Fruit fly (Drosophila melanogaster): ENCODE results near the gene CG16704.

Gene CG16704

dm6 chr2L:3668451-3668850, 23.9 kb downstream of the CG16704 start, which contains the start of gene Sfp24Ba:
TSS of gene Sfp24Ba (minus strand) at chr2L:3668551.
- TF ChIP-seq CG3163 (GFP tag; optimal IDR thresholded peaks at IDR 0.05) (no peak), zf30C (GFP tag; optimal IDR thresholded peaks at IDR 0.05) (no peak), CG9609 (GFP tag; optimal IDR thresholded peaks at IDR 0.05) (no peak)

DNA sequence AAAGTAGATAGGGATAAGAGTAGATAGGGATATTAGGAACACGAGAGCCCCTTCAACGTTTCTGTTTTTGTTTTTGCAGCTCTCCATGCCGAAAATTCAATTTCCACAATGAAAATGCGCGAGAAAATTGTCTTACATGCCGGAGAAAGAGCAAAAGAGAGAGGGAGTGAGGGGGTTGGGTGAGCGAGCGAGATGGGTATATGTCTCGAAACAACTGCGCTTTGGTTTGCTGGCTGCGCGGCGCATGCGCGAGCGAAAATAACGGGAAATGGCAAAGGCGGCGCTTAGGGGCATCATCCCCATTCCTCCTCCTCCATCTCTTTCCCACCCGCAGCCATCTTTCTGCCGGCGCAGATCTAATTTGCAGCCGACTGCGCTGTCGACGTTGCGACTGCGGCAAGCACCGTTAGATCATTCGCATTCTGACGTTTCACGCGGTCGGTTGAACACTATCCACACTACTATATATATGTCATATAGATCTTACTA, 30.0 kb downstream of the CG16704 start, which contains the start of gene Drgx:
Drgx (plus strand) TSS at position 439 of the 489 bp plus-strand sequence.
- peak; percentile 13; the same call in 1 of the 2 replicates for TF ChIP-seq Bgb (GFP tag; IDR thresholded peaks at IDR 0.05; ENCODE audit: partially characterized antibody)
- TF ChIP-seq seq (GFP tag; IDR thresholded peaks at IDR 0.05), result peak; percentile 82
- no peak for TF ChIP-seq Mes4 (GFP tag; optimal IDR thresholded peaks at IDR 0.05)
- peak; percentile 37 to 58 for TF ChIP-seq Trl (optimal IDR thresholded peaks at IDR 0.05)
- no peak for TF ChIP-seq Trl (GFP tag; optimal IDR thresholded peaks at IDR 0.05)
- TF ChIP-seq CG4282 (GFP tag; optimal IDR thresholded peaks at IDR 0.05), result no peak
- TF ChIP-seq sug (tag; optimal IDR thresholded peaks at IDR 0.05), result no peak
- no peak for TF ChIP-seq Eip74EF (GFP tag; optimal IDR thresholded peaks at IDR 0.05)
- TF ChIP-seq CG1832 (GFP tag; optimal IDR thresholded peaks at IDR 0.05), result peak; percentile 93
- no peak for TF ChIP-seq CG18011 (GFP tag; optimal IDR thresholded peaks at IDR 0.05)
- TF ChIP-seq CG16863 (GFP tag; optimal IDR thresholded peaks at IDR 0.05), result no peak
- no peak for TF ChIP-seq bowl (GFP tag; IDR thresholded peaks at IDR 0.05)
- TF ChIP-seq Dfd (GFP tag; optimal IDR thresholded peaks at IDR 0.05), result no peak
- no peak for TF ChIP-seq CG10147 (GFP tag; optimal IDR thresholded peaks at IDR 0.05)
- no peak for TF ChIP-seq bigmax (GFP tag; optimal IDR thresholded peaks at IDR 0.05)
- TF ChIP-seq Dref (GFP tag; IDR thresholded peaks at IDR 0.05), result no peak
- TF ChIP-seq CG18262 (tag; optimal IDR thresholded peaks at IDR 0.05), result no peak
- TF ChIP-seq chm (GFP tag; IDR thresholded peaks at IDR 0.05), result 0 out of 2 replicates have a peak, but pooled peaks have one; percentile 37
- TF ChIP-seq CG7928 (GFP tag; optimal IDR thresholded peaks at IDR 0.05), result no peak
- TF ChIP-seq CTCF (GFP tag; optimal IDR thresholded peaks at IDR 0.05), result peak; percentile 14
- 0 out of 3 replicates have a peak, but pooled peaks have one; percentile 40 for TF ChIP-seq zfh1 (GFP tag; IDR thresholded peaks at IDR 0.05)
- no peak for TF ChIP-seq danr (GFP tag; IDR thresholded peaks at IDR 0.05)
- no peak for TF ChIP-seq CG9932 (GFP tag; IDR thresholded peaks at IDR 0.05)
- 0 out of 2 replicates have a peak, but pooled peaks have one; percentile 14 for TF ChIP-seq unc-4 (GFP tag; IDR thresholded peaks at IDR 0.05; ENCODE audit: partially characterized antibody)
- TF ChIP-seq Jarid2 (GFP tag; optimal IDR thresholded peaks at IDR 0.05), result peak; percentile 59
- TF ChIP-seq crol (GFP tag; IDR thresholded peaks at IDR 0.05), result peak; percentile 94
- TF ChIP-seq CoRest (tag; optimal IDR thresholded peaks at IDR 0.05), result peak; percentile 6
- no peak for TF ChIP-seq Stat92E (GFP tag; optimal IDR thresholded peaks at IDR 0.05)
- TF ChIP-seq fd96Cb (tag; optimal IDR thresholded peaks at IDR 0.05), result no peak
- no peak for TF ChIP-seq CG2712 (tag; optimal IDR thresholded peaks at IDR 0.05)
- peak; percentile 17; the same call in 1 of the 2 replicates for TF ChIP-seq nerfin-2 (GFP tag; IDR thresholded peaks at IDR 0.05; ENCODE audit: partially characterized antibody)
- TF ChIP-seq Nf-YA (GFP tag; IDR thresholded peaks at IDR 0.05), result peak; percentile 92
- no peak for TF ChIP-seq tna (GFP tag; IDR thresholded peaks at IDR 0.05; ENCODE audit: partially characterized antibody)
- peak; percentile 58; the same call in 1 of the 4 replicates for TF ChIP-seq chinmo (GFP tag; IDR thresholded peaks at IDR 0.05; ENCODE audit: partially characterized antibody)
- no peak for TF ChIP-seq Atf-2 (GFP tag; optimal IDR thresholded peaks at IDR 0.05)
- TF ChIP-seq phol (tag; optimal IDR thresholded peaks at IDR 0.05), result peak; percentile 9
- peak; percentile 87 for TF ChIP-seq CG8478 (optimal IDR thresholded peaks at IDR 0.05)
- no peak for TF ChIP-seq cad (GFP tag; optimal IDR thresholded peaks at IDR 0.05)
- no peak for TF ChIP-seq dm (GFP tag; optimal IDR thresholded peaks at IDR 0.05)
- 0 out of 2 replicates have a peak, but pooled peaks have one; percentile 19 for TF ChIP-seq CG32767 (GFP tag; IDR thresholded peaks at IDR 0.05)
- TF ChIP-seq CG6791 (GFP tag; IDR thresholded peaks at IDR 0.05; ENCODE audit: partially characterized antibody), result 0 out of 3 replicates have a peak, but pooled peaks have one; percentile 39
- no peak for TF ChIP-seq MBD-R2 (GFP tag; IDR thresholded peaks at IDR 0.05)
- TF ChIP-seq CG31441 (GFP tag; IDR thresholded peaks at IDR 0.05), result no peak
- TF ChIP-seq CG15696 (tag; optimal IDR thresholded peaks at IDR 0.05), result no peak
- TF ChIP-seq NK7.1 (GFP tag; optimal IDR thresholded peaks at IDR 0.05), result no peak
- 0 out of 4 replicates have a peak, but pooled peaks have one; percentile 20 for TF ChIP-seq Dll (GFP tag; IDR thresholded peaks at IDR 0.05; ENCODE audit: partially characterized antibody)

Data from whole organism, embryonic.